Worm (Caenorhabditis elegans) whole organism, young adult: ENCODE measurements around the gene cct-5.

Experiments
- ama-1 ChIP-seq, 3 experiments: fragments of 150-350 bp in 1 of 3; sonication (generic microtip) in 2 of 3; optimal IDR thresholded peaks; 2 replicates each; lab custom pipeline; 2014 to 2018; ENCODE audit warnings: missing biosample characterization in 2 of 3, missing genetic modification characterization in 2 of 3, missing genetic modification reagents in 2 of 3
- aptf-2 ChIP-seq: fragments of 200-800 bp; sonication (Bioruptor generic); conservative IDR thresholded peaks from 2 replicates; pipeline ENCODE4 v1.3.6; 2022; ENCODE audit warnings: missing genetic modification reagents, missing genetic modification characterization, missing compliant biosample characterization
- attf-5 ChIP-seq: fragments of 200-800 bp; sonication (Bioruptor generic); optimal IDR thresholded peaks from 2 replicates; lab custom pipeline; 2018; ENCODE audit warnings: mild to moderate bottlenecking, missing genetic modification characterization, missing compliant biosample characterization
- bed-2 ChIP-seq: fragments of 200-800 bp; sonication (Bioruptor generic); IDR thresholded peaks from 2 replicates; pipeline ENCODE4 v1.3.6; 2022; ENCODE audit warnings: missing genetic modification reagents, missing genetic modification characterization, missing compliant biosample characterization
- ceh-40 ChIP-seq: fragments of 200-800 bp; sonication (Bioruptor generic); IDR thresholded peaks from 2 replicates; pipeline ENCODE4 v1.3.6; 2022; ENCODE audit warnings: missing genetic modification characterization, missing compliant biosample characterization
- ceh-91 ChIP-seq: fragments of 200-800 bp; sonication (Bioruptor generic); IDR thresholded peaks from 2 replicates; pipeline ENCODE4 v1.3.6; 2022; ENCODE audit warnings: missing genetic modification reagents, missing genetic modification characterization, missing compliant biosample characterization
- efl-1 ChIP-seq: fragments of 150-350 bp; optimal IDR thresholded peaks from 2 replicates; lab custom pipeline; 2014; ENCODE audit warnings: missing biosample characterization, missing genetic modification reagents, missing genetic modification characterization
- him-1 ChIP-seq: sonication (generic microtip); optimal IDR thresholded peaks from 2 replicates; lab custom pipeline; 2016; ENCODE audit warnings: missing genotype, missing genetic modification reagents, missing genetic modification characterization, missing compliant biosample characterization
- snpc-4 ChIP-seq, 5 experiments: fragments of 150-350 bp in 1 of 5; sonication (generic microtip) in 4 of 5; optimal IDR thresholded peaks; 2 replicates each; lab custom pipeline; 2014 to 2018; ENCODE audit warnings: missing genetic modification characterization in 5 of 5, missing biosample characterization in 3 of 5, antibody characterized with exemption in 2 of 5, mild to moderate bottlenecking in 2 of 5, missing compliant biosample characterization in 2 of 5, missing genotype in 2 of 5, moderate library complexity in 2 of 5, missing genetic modification reagents in 1 of 5
- zim-3 ChIP-seq: sonication (generic microtip); optimal IDR thresholded peaks from 2 replicates; lab custom pipeline; 2017; ENCODE audit warnings: mild to moderate bottlenecking, missing genetic modification characterization, moderate library complexity, missing compliant biosample characterization

DNA sequence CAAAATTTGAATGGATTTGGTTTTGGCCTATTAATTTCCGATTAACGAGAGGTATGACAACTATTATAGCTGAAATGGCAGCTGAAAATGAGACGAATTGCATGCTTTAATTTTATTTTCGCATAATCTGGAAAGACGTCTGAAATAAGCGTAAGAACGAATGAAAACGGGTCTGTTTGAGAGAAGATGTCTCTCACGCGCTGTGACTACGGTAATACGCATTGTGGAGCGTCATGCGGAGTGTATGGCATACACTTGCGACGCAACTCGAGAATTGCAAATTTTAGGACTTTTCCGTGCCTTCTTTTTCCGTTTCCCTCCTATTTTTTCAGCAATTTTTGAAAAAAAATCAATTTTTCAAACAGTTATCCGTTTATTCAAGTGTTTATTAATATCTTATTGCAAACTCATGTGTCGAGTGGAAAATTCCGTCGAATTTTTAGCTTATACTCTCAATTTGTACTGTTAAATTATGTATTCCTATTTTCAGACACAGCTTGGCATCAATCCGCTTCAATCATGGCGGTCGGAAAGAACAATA is 32.4 kb downstream of the cct-5 start, which contains the start of gene rps-1:
- TF ChIP-seq him-1 (tag; lab: Kevin White, UChicago) (peak; percentile 70), ama-1 (optimal IDR thresholded peaks at IDR 0.05; lab: Kevin White, UChicago) (peak; percentile 53), ama-1 (GFP tag; optimal IDR thresholded peaks at IDR 0.05; lab: Kevin White, UChicago) (peak in 1 of 2 experiments; percentile 58), bed-2 (GFP tag; lab: Robert Waterston, UW) (peak; percentile 68; the same call in 1 of the 2 replicates), ceh-91 (GFP tag; lab: Robert Waterston, UW) (peak; percentile 89), zim-3 (tag; lab: Kevin White, UChicago) (peak; percentile 74), snpc-4 (GFP tag; optimal IDR thresholded peaks at IDR 0.05; lab: Kevin White, UChicago) (peak; percentile 86), snpc-4 (tag; optimal IDR thresholded peaks at IDR 0.05; lab: Kevin White, UChicago) (peak; percentile 79 to 92 (median 90)), efl-1 (GFP tag; lab: Kevin White, UChicago) (peak; percentile 85), ceh-40 (GFP tag; lab: Robert Waterston, UW) (peak; percentile 43; the same call in 1 of the 2 replicates), attf-5 (peak; percentile 98), aptf-2 (GFP tag; lab: Robert Waterston, UW) (no peak)
